Fruit fly (Drosophila melanogaster) whole organism, embryonic: ENCODE results near the gene CG1640.

Source experiments
- B-H2 ChIP-seq: fragments of 200-800 bp; sonication (Bioruptor generic); optimal IDR thresholded peaks from 2 replicates; lab custom pipeline; 2018; ENCODE audit warnings: missing biosample characterization, mild to moderate bottlenecking, missing genetic modification characterization
- CG10274 ChIP-seq: fragments of 200-800 bp; sonication (Bioruptor generic); optimal IDR thresholded peaks from 3 replicates; lab custom pipeline; 2017; ENCODE audit warnings: missing biosample characterization, mild to moderate bottlenecking, missing genetic modification characterization
- CG10431 ChIP-seq: fragments of 200-800 bp; sonication (Bioruptor generic); optimal IDR thresholded peaks from 3 replicates; lab custom pipeline; 2018; ENCODE audit warnings: missing biosample characterization, mild to moderate bottlenecking, missing genetic modification characterization
- CG10959 ChIP-seq: fragments of 200-800 bp; sonication (Bioruptor generic); IDR thresholded peaks from 2 replicates; pipeline ENCODE4 v1.3.6; 2022; ENCODE audit warnings: missing biosample characterization, missing genetic modification characterization
- CG11247 ChIP-seq: fragments of 200-800 bp; sonication (Bioruptor generic); IDR thresholded peaks from 2 replicates; pipeline ENCODE4 v1.3.6; 2022; ENCODE audit warnings: missing biosample characterization, missing genetic modification characterization
- CG11456 ChIP-seq: fragments of 200-800 bp; sonication (Bioruptor generic); IDR thresholded peaks from 3 replicates; pipeline ENCODE4 v1.3.6; 2022; ENCODE audit warnings: missing biosample characterization, missing genetic modification characterization
- CG12744 ChIP-seq: fragments of 200-800 bp; sonication (Bioruptor generic); optimal IDR thresholded peaks from 2 replicates; lab custom pipeline; 2016; ENCODE audit warnings: missing biosample characterization, missing genetic modification characterization
- CG13123 ChIP-seq: fragments of 200-800 bp; sonication (Bioruptor generic); optimal IDR thresholded peaks from 2 replicates; lab custom pipeline; 2016; ENCODE audit warnings: missing biosample characterization, missing genetic modification characterization
- CG13287 ChIP-seq: fragments of 200-800 bp; sonication (Bioruptor generic); IDR thresholded peaks from 2 replicates; pipeline ENCODE4 v1.3.6; 2022; ENCODE audit warnings: missing biosample characterization, missing genetic modification characterization; ENCODE audit not compliant: partially characterized antibody
- CG14050 ChIP-seq: fragments of 200-800 bp; sonication (Bioruptor generic); IDR thresholded peaks from 3 replicates; pipeline ENCODE4 v1.3.6; 2022; ENCODE audit warnings: missing biosample characterization, missing genetic modification characterization
- CG15479 ChIP-seq: fragments of 200-800 bp; sonication (Bioruptor generic); optimal IDR thresholded peaks from 3 replicates; lab custom pipeline; 2019; ENCODE audit warnings: missing biosample characterization, mild to moderate bottlenecking, missing genetic modification characterization, moderate library complexity
- CG1603 ChIP-seq: fragments of 200-800 bp; sonication (Bioruptor generic); optimal IDR thresholded peaks from 2 replicates; lab custom pipeline; 2019; ENCODE audit warnings: missing biosample characterization, mild to moderate bottlenecking, missing genetic modification characterization, moderate library complexity
- CG17186 ChIP-seq: fragments of 200-800 bp; sonication (Bioruptor generic); optimal IDR thresholded peaks from 3 replicates; lab custom pipeline; 2017; ENCODE audit warnings: missing biosample characterization, missing genetic modification reagents, missing genetic modification characterization
- CG17328 ChIP-seq: fragments of 200-800 bp; sonication (Bioruptor generic); IDR thresholded peaks from 2 replicates; pipeline ENCODE4 v1.3.6; 2022; ENCODE audit warnings: missing biosample characterization, missing genetic modification characterization
- CG17359 ChIP-seq: fragments of 200-800 bp; sonication (Bioruptor generic); optimal IDR thresholded peaks from 3 replicates; lab custom pipeline; 2018; ENCODE audit warnings: missing biosample characterization, mild to moderate bottlenecking, missing genetic modification characterization, moderate library complexity
- CG17612 ChIP-seq: fragments of 200-800 bp; sonication (Bioruptor generic); IDR thresholded peaks from 2 replicates; pipeline ENCODE4 v1.3.6; 2022; ENCODE audit warnings: missing biosample characterization, missing genetic modification characterization
- CG1792 ChIP-seq: fragments of 200-800 bp; sonication (Bioruptor generic); optimal IDR thresholded peaks from 2 replicates; lab custom pipeline; 2016; ENCODE audit warnings: missing biosample characterization, missing genetic modification characterization
- CG32767 ChIP-seq: fragments of 200-800 bp; sonication (Bioruptor generic); IDR thresholded peaks from 2 replicates; pipeline ENCODE4 v1.3.6; 2022; ENCODE audit warnings: missing biosample characterization, missing genetic modification characterization
- CG3407 ChIP-seq: fragments of 200-800 bp; sonication (Bioruptor generic); optimal IDR thresholded peaks from 2 replicates; lab custom pipeline; 2018; ENCODE audit warnings: missing biosample characterization, mild to moderate bottlenecking, missing genetic modification characterization
- CG3726 ChIP-seq: fragments of 200-800 bp; sonication (Bioruptor generic); IDR thresholded peaks from 3 replicates; pipeline ENCODE4, ENCODE4 v1.3.6; 2022; ENCODE audit warnings: missing biosample characterization, missing genetic modification characterization
- CG3847 ChIP-seq: fragments of 200-800 bp; sonication (Bioruptor generic); IDR thresholded peaks from 2 replicates; pipeline ENCODE4 v1.3.6; 2022; ENCODE audit warnings: missing biosample characterization, missing genetic modification characterization
- CG7271 ChIP-seq: fragments of 200-800 bp; sonication (Bioruptor generic); optimal IDR thresholded peaks from 2 replicates; lab custom pipeline; 2018; ENCODE audit warnings: missing biosample characterization, mild to moderate bottlenecking, missing genetic modification characterization, moderate library complexity
- Deaf1 ChIP-seq: fragments of 200-800 bp; optimal IDR thresholded peaks from 3 replicates; lab custom pipeline; 2019; ENCODE audit warnings: missing biosample characterization, mild to moderate bottlenecking, missing genetic modification characterization, moderate library complexity
- Dll ChIP-seq: fragments of 200-800 bp; sonication (Bioruptor generic); IDR thresholded peaks from 4 replicates; pipeline ENCODE4 v1.3.6; 2022; ENCODE audit warnings: missing biosample characterization, missing genetic modification characterization; ENCODE audit not compliant: partially characterized antibody
- E2f1 ChIP-seq: fragments of 200-800 bp; sonication (Bioruptor generic); IDR thresholded peaks from 2 replicates; pipeline ENCODE4 v1.3.6; 2022; ENCODE audit warnings: missing biosample characterization, missing genetic modification characterization
- GATAe ChIP-seq: fragments of 200-800 bp; sonication (Bioruptor generic); conservative IDR thresholded peaks from 2 replicates; pipeline ENCODE4 v1.3.6; 2022; ENCODE audit warnings: missing biosample characterization, missing genetic modification characterization
- H2.0 ChIP-seq: fragments of 200-800 bp; sonication (Bioruptor generic); IDR thresholded peaks from 2 replicates; pipeline ENCODE4 v1.3.6; 2022; ENCODE audit warnings: missing biosample characterization, missing genetic modification characterization
- Hey ChIP-seq: fragments of 200-800 bp; sonication (Bioruptor generic); optimal IDR thresholded peaks from 3 replicates; lab custom pipeline; 2018; ENCODE audit warnings: missing biosample characterization, mild to moderate bottlenecking, missing genetic modification characterization
- Pdp1 ChIP-seq, 2 experiments: fragments of 200-800 bp; sonication (Bioruptor generic); optimal IDR thresholded peaks; 3 replicates each; lab custom pipeline; 2016; ENCODE audit warnings: missing biosample characterization in 2 of 2, missing genetic modification characterization in 2 of 2, mild to moderate bottlenecking in 1 of 2, moderate library complexity in 1 of 2
- Trl ChIP-seq, 3 experiments: fragments of >200 bp in 2 of 3; fragments of 200-800 bp in 1 of 3; sonication (Bioruptor generic) in 1 of 3; optimal IDR thresholded peaks; 2 replicates in 1 of 3; 3 replicates in 2 of 3; lab custom pipeline; 2016 to 2017; ENCODE audit warnings: missing biosample characterization in 1 of 3, missing genetic modification characterization in 1 of 3
- ac ChIP-seq: fragments of 200-800 bp; sonication (Bioruptor generic); optimal IDR thresholded peaks from 3 replicates; lab custom pipeline; 2017; ENCODE audit warnings: missing biosample characterization, mild to moderate bottlenecking, missing genetic modification characterization
- ato ChIP-seq: fragments of 200-800 bp; sonication (Bioruptor generic); IDR thresholded peaks from 2 replicates; pipeline ENCODE4 v1.3.6; 2022; ENCODE audit warnings: missing biosample characterization, missing genetic modification characterization; ENCODE audit not compliant: partially characterized antibody
- br ChIP-seq: fragments of >200 bp; optimal IDR thresholded peaks from 2 replicates; lab custom pipeline; 2017
- btn ChIP-seq: fragments of 200-800 bp; sonication (Bioruptor generic); optimal IDR thresholded peaks from 2 replicates; lab custom pipeline; 2016; ENCODE audit warnings: missing biosample characterization, missing genetic modification characterization
- cas ChIP-seq: fragments of 200-800 bp; sonication (Bioruptor generic); IDR thresholded peaks from 2 replicates; pipeline ENCODE4 v1.3.6; 2022; ENCODE audit warnings: missing biosample characterization, missing genetic modification characterization
- ems ChIP-seq: fragments of 200-800 bp; sonication (Bioruptor generic); optimal IDR thresholded peaks from 3 replicates; lab custom pipeline; 2016; ENCODE audit warnings: missing biosample characterization, missing genetic modification characterization
- exex ChIP-seq: fragments of 200-800 bp; sonication (Bioruptor generic); optimal IDR thresholded peaks from 4 replicates; lab custom pipeline; 2018; ENCODE audit warnings: missing biosample characterization, mild to moderate bottlenecking, missing genetic modification characterization, moderate library complexity
- hb ChIP-seq: fragments of 200-800 bp; sonication (Bioruptor generic); IDR thresholded peaks from 3 replicates; pipeline ENCODE4 v1.3.6; 2022; ENCODE audit warnings: missing biosample characterization, missing genetic modification characterization; ENCODE audit not compliant: partially characterized antibody
- lab ChIP-seq: fragments of 200-800 bp; sonication (Bioruptor generic); optimal IDR thresholded peaks from 3 replicates; lab custom pipeline; 2017; ENCODE audit warnings: missing biosample characterization, missing genetic modification characterization, mild to moderate bottlenecking, moderate library complexity, missing genetic modification reagents
- lov ChIP-seq, 2 experiments: fragments of 200-800 bp in 1 of 2; fragments of >200 bp in 1 of 2; sonication (Bioruptor generic) in 1 of 2; IDR thresholded peaks in 1 of 2; optimal IDR thresholded peaks in 1 of 2; 2 replicates in 1 of 2; 3 replicates in 1 of 2; pipeline versions ENCODE4 v1.3.6 to Lab custom; 2017 to 2022; ENCODE audit warnings: missing biosample characterization in 1 of 2, missing genetic modification characterization in 1 of 2
- mam ChIP-seq: fragments of 200-800 bp; sonication (Bioruptor generic); optimal IDR thresholded peaks from 3 replicates; lab custom pipeline; 2016; ENCODE audit warnings: missing biosample characterization, missing genetic modification characterization
- mld ChIP-seq: fragments of 200-800 bp; sonication (Bioruptor generic); IDR thresholded peaks from 3 replicates; pipeline ENCODE4 v1.3.6; 2022; ENCODE audit warnings: missing biosample characterization, missing genetic modification characterization; ENCODE audit not compliant: partially characterized antibody
- nau ChIP-seq: fragments of 200-800 bp; sonication (Bioruptor generic); optimal IDR thresholded peaks from 3 replicates; lab custom pipeline; 2017; ENCODE audit warnings: missing biosample characterization, mild to moderate bottlenecking, missing genetic modification characterization, missing genetic modification reagents
- org-1 ChIP-seq: fragments of 200-800 bp; sonication (Bioruptor generic); optimal IDR thresholded peaks from 2 replicates; lab custom pipeline; 2017; ENCODE audit warnings: missing biosample characterization, missing genetic modification characterization
- sisA ChIP-seq: fragments of 200-800 bp; sonication (Bioruptor generic); IDR thresholded peaks from 2 replicates; pipeline ENCODE4 v1.3.6; 2022; ENCODE audit warnings: missing biosample characterization, missing genetic modification characterization
- slou ChIP-seq: fragments of 200-800 bp; sonication (Bioruptor generic); optimal IDR thresholded peaks from 3 replicates; lab custom pipeline; 2016; ENCODE audit warnings: missing biosample characterization, missing genetic modification characterization
- ssp ChIP-seq: fragments of 200-800 bp; sonication (Bioruptor generic); IDR thresholded peaks from 2 replicates; pipeline ENCODE4 v1.3.6; 2022; ENCODE audit warnings: missing biosample characterization, missing genetic modification characterization
- tio ChIP-seq: fragments of 200-800 bp; sonication (Bioruptor generic); optimal IDR thresholded peaks from 2 replicates; lab custom pipeline; 2017; ENCODE audit warnings: missing biosample characterization, missing genetic modification characterization, inconsistent platforms
- unpg ChIP-seq: fragments of 200-800 bp; sonication (Bioruptor generic); optimal IDR thresholded peaks from 3 replicates; lab custom pipeline; 2018; ENCODE audit warnings: missing biosample characterization, mild to moderate bottlenecking, missing genetic modification characterization, moderate library complexity

Gene CG1640

DNA sequence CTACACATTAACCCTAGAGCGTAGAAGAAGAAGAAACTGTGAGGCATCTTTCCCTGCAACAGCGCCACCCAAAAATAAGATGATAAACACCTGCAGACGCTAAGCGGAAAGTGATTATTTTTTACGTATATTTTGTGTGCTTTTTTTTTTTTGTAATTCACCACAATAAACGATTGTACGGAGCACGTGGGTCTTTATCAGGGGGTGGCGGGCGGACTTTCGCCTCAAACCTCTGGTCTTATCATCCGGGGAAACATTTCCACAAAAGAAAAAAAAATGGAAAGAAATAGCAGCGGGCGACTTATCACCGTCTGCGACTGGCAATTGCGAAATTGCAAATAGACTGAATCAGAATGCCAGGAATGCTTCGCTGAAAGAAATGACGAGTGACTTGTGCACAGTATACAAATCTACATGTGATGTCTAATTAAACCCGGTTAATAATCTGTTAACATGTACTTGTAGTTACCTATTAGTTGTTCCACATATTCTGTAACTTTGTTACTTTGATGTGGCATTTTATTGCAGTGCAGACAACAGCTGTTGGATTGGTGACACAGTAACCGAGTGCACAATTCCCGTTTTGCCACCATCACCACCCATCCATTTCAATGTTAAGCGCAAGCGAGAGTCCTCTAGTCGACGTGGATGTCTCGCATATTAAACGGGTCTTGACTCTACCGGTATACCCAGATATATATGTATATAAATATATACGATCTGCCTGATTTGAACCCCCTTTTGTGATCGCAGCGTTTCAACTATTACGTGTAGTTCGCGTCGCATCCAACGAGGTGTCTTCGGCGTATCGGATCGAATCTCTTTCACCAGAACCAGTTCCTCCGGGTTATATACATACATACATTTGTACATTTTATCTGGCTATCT, 38.3 kb upstream of the CG1640 start (continued):
- TF ChIP-seq mld (no peak), tio (no peak), Trl (optimal IDR thresholded peaks at IDR 0.05; lab: Kevin White, UChicago) (no peak), Trl (GFP tag; optimal IDR thresholded peaks at IDR 0.05; lab: Kevin White, UChicago) (no peak), H2.0 (GFP tag; lab: Robert Waterston, UW) (no peak), CG10274 (GFP tag; lab: Kevin White, UChicago) (no peak), CG17612 (no peak), CG12744 (GFP tag; lab: Kevin White, UChicago) (no peak), sisA (no peak), CG10431 (no peak), CG3407 (no peak), ssp (GFP tag; lab: Robert Waterston, UW) (no peak), CG17359 (tag; lab: Kevin White, UChicago) (peak; percentile 60), CG3847 (no peak), ems (GFP tag; lab: Kevin White, UChicago) (no peak), CG11247 (GFP tag; lab: Robert Waterston, UW) (no peak), btn (GFP tag; lab: Kevin White, UChicago) (no peak), CG17186 (GFP tag; lab: Kevin White, UChicago) (no peak), CG13287 (GFP tag; lab: Robert Waterston, UW) (no peak), org-1 (GFP tag; lab: Kevin White, UChicago) (no peak), CG1603 (tag; lab: Kevin White, UChicago) (peak; percentile 53), lab (GFP tag; lab: Kevin White, UChicago) (peak; percentile 5), CG3726 (GFP tag; lab: Robert Waterston, UW) (no peak), ac (no peak), CG15479 (no peak), Deaf1 (no peak), E2f1 (no peak), br (lab: Kevin White, UChicago) (no peak), cas (GFP tag; lab: Robert Waterston, UW) (no peak), CG14050 (no peak), CG11456 (GFP tag; lab: Robert Waterston, UW) (no peak), nau (no peak), GATAe (GFP tag; lab: Robert Waterston, UW) (no peak), CG17328 (peak; percentile 19; the same call in 1 of the 2 replicates), CG13123 (GFP tag; lab: Kevin White, UChicago) (no peak), CG10959 (no peak), B-H2 (GFP tag; lab: Kevin White, UChicago) (no peak), slou (no peak), CG32767 (GFP tag; lab: Robert Waterston, UW) (no peak), mam (peak; percentile 26), CG7271 (tag; lab: Kevin White, UChicago) (no peak), hb (GFP tag; lab: Robert Waterston, UW) (no peak), CG1792 (no peak), Dll (GFP tag; lab: Robert Waterston, UW) (no peak), unpg (GFP tag; lab: Kevin White, UChicago) (peak; percentile 17), Hey (tag; lab: Kevin White, UChicago) (no peak), Pdp1 (GFP tag; optimal IDR thresholded peaks at IDR 0.05; lab: Kevin White, UChicago) (no peak), ato (GFP tag; lab: Robert Waterston, UW) (no peak), exex (peak; percentile 50), lov (optimal IDR thresholded peaks at IDR 0.05; lab: Kevin White, UChicago) (no peak), lov (GFP tag; IDR thresholded peaks at IDR 0.05; lab: Robert Waterston, UW) (no peak)
